Fruit fly (Drosophila melanogaster) ovary, adult (tissue): Measurements from ENCODE around the gene Ror.

Experiments used
- CG17801 ChIP-seq: fragments of 200-800 bp; optimal IDR thresholded peaks from 2 replicates; lab custom pipeline; 2019; ENCODE audit warnings: missing biosample characterization, mild to moderate bottlenecking, missing genetic modification characterization, moderate library complexity; ENCODE audit not compliant: partially characterized antibody

Gene Ror

dm6 chr2L:10230455-10230854 lies 21.2 kb upstream of the Ror start:
- no peak for TF ChIP-seq CG17801

- TF ChIP-seq CG17801, result no peak
Observed at dm6 chr2L:10231092-10231494, 20.6 kb upstream of the Ror start.

- TF ChIP-seq CG17801, result no peak
Observed at dm6 chr2L:10231510-10231909, 20.1 kb upstream of the Ror start, which contains the start of gene ova. Gene ova (minus strand): TSS chr2L:10231692.

dm6 chr2L:10232152-10232816 lies 19.4 kb upstream of the Ror start, which contains the start of gene eEF1delta:
Gene eEF1delta (plus strand): TSS chr2L:10232507.
- no peak for TF ChIP-seq CG17801

dm6 chr2L:10232827-10233226 lies 18.8 kb upstream of the Ror start:
- TF ChIP-seq CG17801, result no peak

- no peak for TF ChIP-seq CG17801
Observed at dm6 chr2L:10237725-10238446, 13.8 kb upstream of the Ror start, which contains the start of gene mthl15. Gene mthl15 (minus strand): TSS chr2L:10238317.

dm6 chr2L:10238726-10239652 lies 12.7 kb upstream of the Ror start, which contains the start of gene me31B:
Gene me31B (plus strand): TSS chr2L:10239341.
- TF ChIP-seq CG17801, result peak; percentile 26

- no peak for TF ChIP-seq CG17801
Observed at dm6 chr2L:10246785-10247190, 4.9 kb upstream of the Ror start, which contains the start of gene chico. Gene chico (minus strand): TSS chr2L:10247078.

dm6 chr2L:10249655-10250202 lies 1.9 kb upstream of the Ror start:
- no peak for TF ChIP-seq CG17801

dm6 chr2L:10250441-10250847 lies 1.2 kb upstream of the Ror start, which contains the start of the genes bsk and CG31717:
Gene bsk (minus strand): TSS chr2L:10250501.
Gene CG31717 (plus strand): TSS chr2L:10250737.
- peak; percentile 51 for TF ChIP-seq CG17801

- TF ChIP-seq CG17801, result peak; percentile 11
Observed at dm6 chr2L:10255725-10256158, 4.1 kb downstream of the Ror start, which contains the start of gene CG5676. Gene CG5676 (minus strand): TSS chr2L:10255891.

- no peak for TF ChIP-seq CG17801
Observed at dm6 chr2L:10259960-10260749, 8.5 kb downstream of the Ror start.

- peak; percentile 26 for TF ChIP-seq CG17801
Observed at dm6 chr2L:10260750-10261493, 9.3 kb downstream of the Ror start, which contains the start of gene Pten. Gene Pten (minus strand): TSS chr2L:10261049.

- no peak for TF ChIP-seq CG17801
Observed at dm6 chr2L:10261774-10262173, 10.1 kb downstream of the Ror start.
